Fruit fly (Drosophila melanogaster) whole organism, embryonic: ENCODE data around the gene CG14721.

ENCODE experiments used
- Abd-B ChIP-seq: fragments of 200-800 bp; sonication (Bioruptor generic); optimal IDR thresholded peaks from 2 replicates; lab custom pipeline; 2018; ENCODE audit warnings: missing biosample characterization, mild to moderate bottlenecking, missing genetic modification characterization, moderate library complexity
- BtbVII ChIP-seq: fragments of 200-800 bp; sonication (Bioruptor generic); optimal IDR thresholded peaks from 3 replicates; lab custom pipeline; 2017; ENCODE audit warnings: missing biosample characterization, mild to moderate bottlenecking, missing genetic modification characterization
- CG10147 ChIP-seq: fragments of 200-800 bp; sonication (Bioruptor generic); optimal IDR thresholded peaks from 2 replicates; lab custom pipeline; 2019; ENCODE audit warnings: missing biosample characterization, mild to moderate bottlenecking, missing genetic modification characterization, moderate library complexity
- CG12299 ChIP-seq: fragments of 200-800 bp; sonication (Bioruptor generic); optimal IDR thresholded peaks from 2 replicates; lab custom pipeline; 2018; ENCODE audit warnings: missing biosample characterization, mild to moderate bottlenecking, missing genetic modification characterization
- CG12942 ChIP-seq: fragments of 200-800 bp; sonication (Bioruptor generic); optimal IDR thresholded peaks from 3 replicates; lab custom pipeline; 2016; ENCODE audit warnings: missing biosample characterization, missing genetic modification characterization
- CG13424 ChIP-seq: fragments of 200-800 bp; sonication (Bioruptor generic); optimal IDR thresholded peaks from 2 replicates; lab custom pipeline; 2019; ENCODE audit warnings: missing biosample characterization, mild to moderate bottlenecking, missing genetic modification characterization, moderate library complexity
- CG13624 ChIP-seq: fragments of 200-800 bp; sonication (Bioruptor generic); optimal IDR thresholded peaks from 2 replicates; lab custom pipeline; 2016; ENCODE audit warnings: missing biosample characterization, missing genetic modification characterization
- CG16815 ChIP-seq: fragments of 200-800 bp; sonication (Bioruptor generic); optimal IDR thresholded peaks from 3 replicates; lab custom pipeline; 2017; ENCODE audit warnings: missing biosample characterization, mild to moderate bottlenecking, missing genetic modification characterization
- CG17385 ChIP-seq: fragments of 200-800 bp; sonication (Bioruptor generic); optimal IDR thresholded peaks from 3 replicates; lab custom pipeline; 2018; ENCODE audit warnings: missing biosample characterization, mild to moderate bottlenecking, missing genetic modification characterization
- CG17829 ChIP-seq: fragments of 200-800 bp; optimal IDR thresholded peaks from 2 replicates; lab custom pipeline; 2019; ENCODE audit warnings: missing biosample characterization, mild to moderate bottlenecking, missing genetic modification characterization, moderate library complexity
- CG18476 ChIP-seq: fragments of 200-800 bp; sonication (Bioruptor generic); optimal IDR thresholded peaks from 2 replicates; lab custom pipeline; 2016; ENCODE audit warnings: missing biosample characterization, mild to moderate bottlenecking, missing genetic modification characterization
- CG2120 ChIP-seq: fragments of 200-800 bp; sonication (Bioruptor generic); optimal IDR thresholded peaks from 3 replicates; lab custom pipeline; 2016; ENCODE audit warnings: missing biosample characterization, missing genetic modification characterization
- CG3995 ChIP-seq: fragments of 200-800 bp; sonication (Bioruptor generic); optimal IDR thresholded peaks from 3 replicates; lab custom pipeline; 2016; ENCODE audit warnings: missing biosample characterization, missing genetic modification characterization
- CG4820 ChIP-seq: fragments of 200-800 bp; sonication (Bioruptor generic); optimal IDR thresholded peaks from 3 replicates; lab custom pipeline; 2016; ENCODE audit warnings: missing biosample characterization, missing genetic modification characterization
- CG6683 ChIP-seq: fragments of 200-800 bp; sonication (Bioruptor generic); optimal IDR thresholded peaks from 2 replicates; lab custom pipeline; 2017; ENCODE audit warnings: missing biosample characterization, mild to moderate bottlenecking, missing genetic modification characterization, missing genetic modification reagents
- CG7372 ChIP-seq: fragments of 200-800 bp; sonication (Bioruptor generic); IDR thresholded peaks from 2 replicates; pipeline ENCODE4 v1.3.6; 2022; ENCODE audit warnings: missing biosample characterization, missing genetic modification characterization
- CG7556 ChIP-seq: fragments of 200-800 bp; sonication (Bioruptor generic); optimal IDR thresholded peaks from 2 replicates; lab custom pipeline; 2017; ENCODE audit warnings: missing biosample characterization, mild to moderate bottlenecking, missing genetic modification characterization
- CG8290 ChIP-seq, 3 experiments: fragments of 200-800 bp; sonication (Bioruptor generic); optimal IDR thresholded peaks; 2 replicates each; lab custom pipeline; 2016 to 2019; ENCODE audit warnings: missing biosample characterization in 3 of 3, missing genetic modification characterization in 3 of 3, mild to moderate bottlenecking in 2 of 3, moderate library complexity in 1 of 3
- CG8359 ChIP-seq: fragments of 200-800 bp; sonication (Bioruptor generic); optimal IDR thresholded peaks from 2 replicates; lab custom pipeline; 2017; ENCODE audit warnings: missing biosample characterization, mild to moderate bottlenecking, missing genetic modification characterization, borderline replicate concordance
- CG8388 ChIP-seq: fragments of 200-800 bp; sonication (Bioruptor generic); optimal IDR thresholded peaks from 2 replicates; lab custom pipeline; 2019; ENCODE audit warnings: missing biosample characterization, mild to moderate bottlenecking, missing genetic modification characterization, moderate library complexity
- CG8765 ChIP-seq: fragments of 200-800 bp; sonication (Bioruptor generic); IDR thresholded peaks from 2 replicates; pipeline ENCODE4 v1.3.6; 2022; ENCODE audit warnings: missing biosample characterization, missing genetic modification characterization
- CG9437 ChIP-seq: fragments of 200-800 bp; sonication (Bioruptor generic); optimal IDR thresholded peaks from 2 replicates; lab custom pipeline; 2018; ENCODE audit warnings: missing biosample characterization, mild to moderate bottlenecking, missing genetic modification characterization
- Deaf1 ChIP-seq: fragments of 200-800 bp; optimal IDR thresholded peaks from 3 replicates; lab custom pipeline; 2019; ENCODE audit warnings: missing biosample characterization, mild to moderate bottlenecking, missing genetic modification characterization, moderate library complexity
- Gsc ChIP-seq: fragments of 200-800 bp; sonication (Bioruptor generic); IDR thresholded peaks from 2 replicates; pipeline ENCODE4 v1.3.6; 2022; ENCODE audit warnings: missing biosample characterization, missing genetic modification characterization
- H15 ChIP-seq: fragments of 200-800 bp; sonication (Bioruptor generic); IDR thresholded peaks from 3 replicates; pipeline ENCODE4 v1.3.6; 2022; ENCODE audit warnings: missing biosample characterization, missing genetic modification characterization
- HLH4C ChIP-seq: fragments of 200-800 bp; sonication (Bioruptor generic); IDR thresholded peaks from 3 replicates; pipeline ENCODE4 v1.3.6; 2022; ENCODE audit warnings: missing biosample characterization, missing genetic modification characterization; ENCODE audit not compliant: partially characterized antibody
- Hr39 ChIP-seq: fragments of >200 bp; optimal IDR thresholded peaks from 2 replicates; lab custom pipeline; 2017
- Pdp1 ChIP-seq, 2 experiments: fragments of 200-800 bp; sonication (Bioruptor generic); optimal IDR thresholded peaks; 3 replicates each; lab custom pipeline; 2016; ENCODE audit warnings: missing biosample characterization in 2 of 2, missing genetic modification characterization in 2 of 2, mild to moderate bottlenecking in 1 of 2, moderate library complexity in 1 of 2
- Stat92E ChIP-seq, 3 experiments: fragments of >200 bp in 2 of 3; fragments of 200-800 bp in 1 of 3; sonication (Bioruptor generic) in 1 of 3; optimal IDR thresholded peaks; 2 replicates each; lab custom pipeline; 2017 to 2019; ENCODE audit warnings: missing biosample characterization in 3 of 3, missing genetic modification characterization in 3 of 3, mild to moderate bottlenecking in 1 of 3, moderate library complexity in 1 of 3
- Tbp ChIP-seq: fragments of >200 bp; optimal IDR thresholded peaks from 2 replicates; lab custom pipeline; 2018; ENCODE audit warnings: missing biosample characterization, missing genetic modification characterization
- Usf ChIP-seq: fragments of 200-800 bp; sonication (Bioruptor generic); optimal IDR thresholded peaks from 2 replicates; lab custom pipeline; 2017; ENCODE audit warnings: missing genotype, missing biosample characterization, missing genetic modification characterization
- az2 ChIP-seq: fragments of 200-800 bp; sonication (Bioruptor generic); optimal IDR thresholded peaks from 3 replicates; lab custom pipeline; 2016; ENCODE audit warnings: missing biosample characterization, missing genetic modification characterization
- br ChIP-seq: fragments of >200 bp; optimal IDR thresholded peaks from 2 replicates; lab custom pipeline; 2017
- ci ChIP-seq: fragments of 200-800 bp; sonication (Bioruptor generic); IDR thresholded peaks from 3 replicates; pipeline ENCODE4 v1.3.6; 2022; ENCODE audit warnings: missing biosample characterization, missing genetic modification characterization
- crol ChIP-seq: fragments of 200-800 bp; sonication (Bioruptor generic); IDR thresholded peaks from 2 replicates; pipeline ENCODE4 v1.3.6; 2022; ENCODE audit warnings: missing biosample characterization, missing genetic modification characterization
- dm ChIP-seq: fragments of 200-800 bp; sonication (Bioruptor generic); optimal IDR thresholded peaks from 3 replicates; lab custom pipeline; 2016; ENCODE audit warnings: missing biosample characterization, missing genetic modification characterization
- dysf ChIP-seq: fragments of 200-800 bp; sonication (Bioruptor generic); IDR thresholded peaks from 3 replicates; pipeline ENCODE4 v1.3.6; 2022; ENCODE audit warnings: missing biosample characterization, missing genetic modification characterization
- fd3F ChIP-seq: fragments of 200-800 bp; sonication (Bioruptor generic); optimal IDR thresholded peaks from 2 replicates; lab custom pipeline; 2018; ENCODE audit warnings: missing biosample characterization, mild to moderate bottlenecking, missing genetic modification characterization, moderate library complexity
- gfzf ChIP-seq: fragments of 200-800 bp; sonication (Bioruptor generic); optimal IDR thresholded peaks from 2 replicates; lab custom pipeline; 2016; ENCODE audit warnings: missing biosample characterization, mild to moderate bottlenecking, missing genetic modification characterization, moderate library complexity
- gsb-n ChIP-seq: fragments of 200-800 bp; sonication (Bioruptor generic); optimal IDR thresholded peaks from 3 replicates; lab custom pipeline; 2018; ENCODE audit warnings: missing biosample characterization, mild to moderate bottlenecking, missing genetic modification characterization
- ind ChIP-seq: fragments of 200-800 bp; sonication (Bioruptor generic); optimal IDR thresholded peaks from 3 replicates; lab custom pipeline; 2016; ENCODE audit warnings: missing biosample characterization, missing genetic modification characterization
- kah ChIP-seq: fragments of 200-800 bp; sonication (Bioruptor generic); optimal IDR thresholded peaks from 2 replicates; lab custom pipeline; 2018; ENCODE audit warnings: missing biosample characterization, mild to moderate bottlenecking, missing genetic modification characterization
- klu ChIP-seq: fragments of 200-800 bp; sonication (Bioruptor generic); IDR thresholded peaks from 2 replicates; pipeline ENCODE4 v1.3.6; 2022; ENCODE audit warnings: missing biosample characterization, missing genetic modification characterization
- maf-S ChIP-seq: fragments of 200-800 bp; sonication (Bioruptor generic); optimal IDR thresholded peaks from 2 replicates; lab custom pipeline; 2016; ENCODE audit warnings: missing biosample characterization, missing genetic modification characterization
- pita ChIP-seq: fragments of 200-800 bp; sonication (Bioruptor generic); optimal IDR thresholded peaks from 2 replicates; lab custom pipeline; 2017; ENCODE audit warnings: missing biosample characterization, mild to moderate bottlenecking, missing genetic modification characterization
- prd ChIP-seq, 3 experiments: fragments of >200 bp in 2 of 3; fragments of 200-800 bp in 1 of 3; sonication (Bioruptor generic) in 1 of 3; optimal IDR thresholded peaks in 2 of 3; IDR thresholded peaks in 1 of 3; 2 replicates in 2 of 3; 3 replicates in 1 of 3; pipeline versions ENCODE4 v1.3.6 to Lab custom; 2017 to 2022; ENCODE audit warnings: missing biosample characterization in 1 of 3, missing genetic modification characterization in 1 of 3
- repo ChIP-seq: fragments of 200-800 bp; sonication (Bioruptor generic); optimal IDR thresholded peaks from 2 replicates; lab custom pipeline; 2016; ENCODE audit warnings: missing biosample characterization, missing genetic modification characterization
- sob ChIP-seq: fragments of 200-800 bp; sonication (Bioruptor generic); IDR thresholded peaks from 2 replicates; pipeline ENCODE4 v1.3.6; 2022; ENCODE audit warnings: missing biosample characterization, missing genetic modification characterization
- z ChIP-seq: fragments of 200-800 bp; sonication (Bioruptor generic); IDR thresholded peaks from 3 replicates; pipeline ENCODE4 v1.3.6; 2022; ENCODE audit warnings: missing biosample characterization, missing genetic modification characterization
- zen ChIP-seq: fragments of 200-800 bp; sonication (Bioruptor generic); optimal IDR thresholded peaks from 3 replicates; lab custom pipeline; 2018; ENCODE audit warnings: missing biosample characterization, mild to moderate bottlenecking, missing genetic modification characterization, moderate library complexity

CG14721 gene

DNA sequence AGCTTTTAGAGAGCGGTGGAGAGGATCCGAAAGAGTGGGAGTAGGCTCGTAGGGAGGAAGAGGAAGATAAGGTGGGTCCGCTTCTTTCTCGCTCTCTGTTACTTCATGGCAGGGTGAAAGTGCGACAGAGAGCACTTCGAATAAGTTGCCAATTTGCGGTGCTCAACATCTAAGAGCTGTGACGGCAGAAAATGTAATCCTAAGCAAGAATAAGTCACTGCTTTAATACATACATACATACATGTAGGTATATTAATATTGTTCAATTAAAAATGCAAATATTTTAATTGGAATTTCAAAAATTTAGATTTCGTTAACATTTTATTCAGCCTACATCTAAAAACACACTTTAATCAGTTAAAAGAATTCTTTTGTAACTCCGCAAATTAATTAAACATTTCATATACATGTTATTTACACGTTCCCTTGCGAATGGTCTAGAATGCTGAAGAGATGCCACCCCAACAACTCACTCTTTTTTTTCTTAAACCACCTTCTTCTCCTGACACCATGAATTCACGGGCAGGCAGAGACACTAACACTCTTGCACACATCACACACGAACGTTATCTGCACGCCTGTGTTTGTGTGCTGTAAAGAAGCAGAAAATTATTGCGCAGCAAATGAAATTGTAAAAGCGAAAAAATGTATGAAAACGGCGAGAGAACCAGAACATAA lies 23.4 kb downstream of the CG14721 start (continued):
- TF ChIP-seq pita (GFP tag; lab: Kevin White, UChicago) (no peak), CG4820 (GFP tag; lab: Kevin White, UChicago) (no peak), Abd-B (GFP tag; lab: Kevin White, UChicago) (no peak), CG6683 (GFP tag; lab: Kevin White, UChicago) (no peak), CG16815 (GFP tag; lab: Kevin White, UChicago) (peak; percentile 44), prd (optimal IDR thresholded peaks at IDR 0.05; lab: Kevin White, UChicago) (no peak), prd (GFP tag; IDR thresholded peaks at IDR 0.05; lab: Robert Waterston, UW) (no peak), Usf (GFP tag; lab: Kevin White, UChicago) (no peak), Gsc (GFP tag; lab: Robert Waterston, UW) (no peak), sob (no peak), CG18476 (GFP tag; lab: Kevin White, UChicago) (no peak), gfzf (GFP tag; lab: Kevin White, UChicago) (no peak), crol (GFP tag; lab: Robert Waterston, UW) (no peak), CG12942 (GFP tag; lab: Kevin White, UChicago) (no peak), CG7556 (GFP tag; lab: Kevin White, UChicago) (peak; percentile 62), CG8359 (GFP tag; lab: Kevin White, UChicago) (no peak), Tbp (GFP tag; lab: Kevin White, UChicago) (no peak), maf-S (GFP tag; lab: Kevin White, UChicago) (no peak), ind (peak; percentile 4), dysf (GFP tag; lab: Robert Waterston, UW) (no peak), klu (GFP tag; lab: Robert Waterston, UW) (no peak), az2 (GFP tag; lab: Kevin White, UChicago) (no peak), CG7372 (GFP tag; lab: Robert Waterston, UW) (no peak), CG12299 (peak; percentile 26), CG8290 (GFP tag; optimal IDR thresholded peaks at IDR 0.05; lab: Kevin White, UChicago) (no peak), CG8290 (tag; optimal IDR thresholded peaks at IDR 0.05; lab: Kevin White, UChicago) (peak in 1 of 2 experiments; percentile 52), kah (GFP tag; lab: Kevin White, UChicago) (peak; percentile 5), CG9437 (GFP tag; lab: Kevin White, UChicago) (peak; percentile 26), CG8765 (GFP tag; lab: Robert Waterston, UW) (no peak), CG10147 (no peak), z (GFP tag; lab: Robert Waterston, UW) (no peak), zen (tag; lab: Kevin White, UChicago) (no peak), BtbVII (GFP tag; lab: Kevin White, UChicago) (peak; percentile 34), Hr39 (lab: Kevin White, UChicago) (no peak), CG3995 (GFP tag; lab: Kevin White, UChicago) (peak; percentile 66), Deaf1 (tag; lab: Kevin White, UChicago) (no peak), H15 (GFP tag; lab: Robert Waterston, UW) (no peak), fd3F (GFP tag; lab: Kevin White, UChicago) (no peak), CG13424 (tag; lab: Kevin White, UChicago) (no peak), CG13624 (peak; percentile 94)

dm6 chr3R:11759185-11759731 lies 24.0 kb downstream of the CG14721 start:
- TF ChIP-seq br (no peak), gsb-n (tag; lab: Kevin White, UChicago) (no peak), CG17829 (tag; lab: Kevin White, UChicago) (no peak), CG8765 (GFP tag; lab: Robert Waterston, UW) (no peak), repo (no peak), HLH4C (no peak), CG2120 (no peak), dm (GFP tag; lab: Kevin White, UChicago) (no peak), CG17385 (GFP tag; lab: Kevin White, UChicago) (peak; percentile 43), Stat92E (GFP tag; optimal IDR thresholded peaks at IDR 0.05; lab: Kevin White, UChicago) (no peak), ci (GFP tag; lab: Robert Waterston, UW) (no peak), Pdp1 (GFP tag; optimal IDR thresholded peaks at IDR 0.05; lab: Kevin White, UChicago) (peak in 1 of 2 experiments; percentile 60), CG8388 (GFP tag; lab: Kevin White, UChicago) (no peak)
